Fruit fly (Drosophila melanogaster) whole organism, embryonic: Measurements from ENCODE around the gene ari-1.

ENCODE experiments used
- Antp ChIP-seq: fragments of 200-800 bp; sonication (Bioruptor generic); optimal IDR thresholded peaks from 3 replicates; lab custom pipeline; 2016; ENCODE audit warnings: missing biosample characterization, missing genetic modification characterization
- Asciz ChIP-seq: fragments of 200-800 bp; sonication (Bioruptor generic); optimal IDR thresholded peaks from 2 replicates; lab custom pipeline; 2017; ENCODE audit warnings: missing biosample characterization, mild to moderate bottlenecking, missing genetic modification characterization, missing genetic modification reagents
- CG10147 ChIP-seq: fragments of 200-800 bp; sonication (Bioruptor generic); optimal IDR thresholded peaks from 2 replicates; lab custom pipeline; 2019; ENCODE audit warnings: missing biosample characterization, mild to moderate bottlenecking, missing genetic modification characterization, moderate library complexity
- CG13775 ChIP-seq: fragments of 200-800 bp; sonication (Bioruptor generic); optimal IDR thresholded peaks from 3 replicates; lab custom pipeline; 2017; ENCODE audit warnings: missing biosample characterization, mild to moderate bottlenecking, missing genetic modification characterization
- CG14860 ChIP-seq: fragments of 200-800 bp; sonication (Bioruptor generic); IDR thresholded peaks from 3 replicates; pipeline ENCODE4 v1.3.6; 2022; ENCODE audit warnings: missing biosample characterization, missing genetic modification characterization; ENCODE audit not compliant: partially characterized antibody
- CG15514 ChIP-seq: fragments of 200-800 bp; sonication (Bioruptor generic); optimal IDR thresholded peaks from 3 replicates; lab custom pipeline; 2017; ENCODE audit warnings: missing biosample characterization, missing genetic modification characterization, mild to moderate bottlenecking, moderate library complexity, missing genetic modification reagents
- CG15696 ChIP-seq: fragments of 200-800 bp; sonication (Bioruptor generic); optimal IDR thresholded peaks from 2 replicates; lab custom pipeline; 2019; ENCODE audit warnings: missing biosample characterization, mild to moderate bottlenecking, missing genetic modification characterization, moderate library complexity
- CG17361 ChIP-seq: fragments of 200-800 bp; sonication (Bioruptor generic); IDR thresholded peaks from 3 replicates; pipeline ENCODE4 v1.3.6; 2022; ENCODE audit warnings: missing biosample characterization, missing genetic modification characterization
- CG17385 ChIP-seq: fragments of 200-800 bp; sonication (Bioruptor generic); optimal IDR thresholded peaks from 3 replicates; lab custom pipeline; 2018; ENCODE audit warnings: missing biosample characterization, mild to moderate bottlenecking, missing genetic modification characterization
- CG2678 ChIP-seq: fragments of 200-800 bp; sonication (Bioruptor generic); optimal IDR thresholded peaks from 3 replicates; lab custom pipeline; 2019; ENCODE audit warnings: missing biosample characterization, mild to moderate bottlenecking, missing genetic modification characterization, moderate library complexity
- CG2875 ChIP-seq: fragments of 200-800 bp; sonication (Bioruptor generic); optimal IDR thresholded peaks from 2 replicates; lab custom pipeline; 2017; ENCODE audit warnings: missing biosample characterization, mild to moderate bottlenecking, missing genetic modification characterization, missing genetic modification reagents
- CG31441 ChIP-seq: fragments of 200-800 bp; sonication (Bioruptor generic); IDR thresholded peaks from 2 replicates; pipeline ENCODE4 v1.3.6; 2022; ENCODE audit warnings: missing biosample characterization, missing genetic modification characterization
- CG32532 ChIP-seq: fragments of 200-800 bp; sonication (Bioruptor generic); IDR thresholded peaks from 2 replicates; pipeline ENCODE4 v1.3.6; 2022; ENCODE audit warnings: missing biosample characterization, missing genetic modification characterization
- CG34224 ChIP-seq: fragments of 200-800 bp; sonication (Bioruptor generic); IDR thresholded peaks from 3 replicates; pipeline ENCODE4 v1.3.6; 2022; ENCODE audit warnings: missing biosample characterization, missing genetic modification characterization; ENCODE audit not compliant: partially characterized antibody
- CG4404 ChIP-seq: fragments of 200-800 bp; sonication (Bioruptor generic); IDR thresholded peaks from 2 replicates; pipeline ENCODE4 v1.3.6; 2022; ENCODE audit warnings: missing biosample characterization, missing genetic modification characterization
- CG4424 ChIP-seq: fragments of 200-800 bp; sonication (Bioruptor generic); optimal IDR thresholded peaks from 3 replicates; lab custom pipeline; 2016; ENCODE audit warnings: missing biosample characterization, missing genetic modification characterization
- CG6654 ChIP-seq: fragments of 200-800 bp; sonication (Bioruptor generic); optimal IDR thresholded peaks from 2 replicates; lab custom pipeline; 2017; ENCODE audit warnings: missing biosample characterization, mild to moderate bottlenecking, missing genetic modification characterization
- CG6683 ChIP-seq: fragments of 200-800 bp; sonication (Bioruptor generic); optimal IDR thresholded peaks from 2 replicates; lab custom pipeline; 2017; ENCODE audit warnings: missing biosample characterization, mild to moderate bottlenecking, missing genetic modification characterization, missing genetic modification reagents
- CG6765 ChIP-seq: fragments of 200-800 bp; sonication (Bioruptor generic); optimal IDR thresholded peaks from 3 replicates; lab custom pipeline; 2017; ENCODE audit warnings: missing biosample characterization, mild to moderate bottlenecking, missing genetic modification characterization
- CG6813 ChIP-seq: fragments of 200-800 bp; sonication (Bioruptor generic); optimal IDR thresholded peaks from 2 replicates; lab custom pipeline; 2017; ENCODE audit warnings: missing biosample characterization, missing genetic modification characterization, mild to moderate bottlenecking, moderate library complexity, missing genetic modification reagents
- CG9932 ChIP-seq: fragments of 200-800 bp; sonication (Bioruptor generic); IDR thresholded peaks from 2 replicates; pipeline ENCODE4 v1.3.6; 2022; ENCODE audit warnings: missing biosample characterization, missing genetic modification characterization
- CTCF ChIP-seq: fragments of 200-800 bp; sonication (Bioruptor generic); optimal IDR thresholded peaks from 2 replicates; lab custom pipeline; 2017; ENCODE audit warnings: missing biosample characterization, mild to moderate bottlenecking, missing genetic modification characterization, moderate library complexity
- Camta ChIP-seq: fragments of 200-800 bp; sonication (Bioruptor generic); optimal IDR thresholded peaks from 2 replicates; lab custom pipeline; 2016; ENCODE audit warnings: missing biosample characterization, missing genetic modification characterization
- D ChIP-seq, 2 experiments: fragments of 200-800 bp in 1 of 2; fragments of >200 bp in 1 of 2; sonication (Bioruptor generic) in 1 of 2; optimal IDR thresholded peaks; 2 replicates in 1 of 2; 3 replicates in 1 of 2; lab custom pipeline; 2017; ENCODE audit warnings: mild to moderate bottlenecking in 1 of 2, missing biosample characterization in 1 of 2, missing genetic modification characterization in 1 of 2, missing genetic modification reagents in 1 of 2
- Dp ChIP-seq: fragments of 200-800 bp; sonication (Bioruptor generic); optimal IDR thresholded peaks from 2 replicates; lab custom pipeline; 2018; ENCODE audit warnings: missing biosample characterization, mild to moderate bottlenecking, missing genetic modification characterization, moderate library complexity
- Ets65A ChIP-seq: fragments of 200-800 bp; sonication (Bioruptor generic); peaks from one replicate; lab custom pipeline; 2016; ENCODE audit warnings: missing biosample characterization, missing genetic modification characterization
- HLH4C ChIP-seq: fragments of 200-800 bp; sonication (Bioruptor generic); IDR thresholded peaks from 3 replicates; pipeline ENCODE4 v1.3.6; 2022; ENCODE audit warnings: missing biosample characterization, missing genetic modification characterization; ENCODE audit not compliant: partially characterized antibody
- HLHmδ ChIP-seq: fragments of 200-800 bp; sonication (Bioruptor generic); optimal IDR thresholded peaks from 2 replicates; lab custom pipeline; 2018; ENCODE audit warnings: missing biosample characterization, mild to moderate bottlenecking, missing genetic modification characterization, moderate library complexity
- Hr78 ChIP-seq, 2 experiments: fragments of 200-800 bp in 1 of 2; fragments of >200 bp in 1 of 2; sonication (Bioruptor generic) in 1 of 2; optimal IDR thresholded peaks; 2 replicates each; lab custom pipeline; 2017 to 2019; ENCODE audit warnings: missing biosample characterization in 2 of 2, missing genetic modification characterization in 2 of 2, mild to moderate bottlenecking in 1 of 2, moderate library complexity in 1 of 2
- NfI ChIP-seq: fragments of 200-800 bp; sonication (Bioruptor generic); optimal IDR thresholded peaks from 3 replicates; lab custom pipeline; 2018; ENCODE audit warnings: missing biosample characterization, mild to moderate bottlenecking, missing genetic modification characterization, moderate library complexity
- Sin3A ChIP-seq: fragments of >200 bp; optimal IDR thresholded peaks from 2 replicates; lab custom pipeline; 2018
- Ssrp ChIP-seq: fragments of 200-800 bp; sonication (Bioruptor generic); optimal IDR thresholded peaks from 2 replicates; lab custom pipeline; 2018; ENCODE audit warnings: missing biosample characterization, mild to moderate bottlenecking, missing genetic modification characterization, moderate library complexity
- TFAM ChIP-seq: fragments of 200-800 bp; sonication (Bioruptor generic); optimal IDR thresholded peaks from 2 replicates; lab custom pipeline; 2017; ENCODE audit warnings: missing biosample characterization, missing genetic modification characterization, inconsistent platforms
- ato ChIP-seq: fragments of 200-800 bp; sonication (Bioruptor generic); IDR thresholded peaks from 2 replicates; pipeline ENCODE4 v1.3.6; 2022; ENCODE audit warnings: missing biosample characterization, missing genetic modification characterization; ENCODE audit not compliant: partially characterized antibody
- cad ChIP-seq: fragments of >200 bp; optimal IDR thresholded peaks from 2 replicates; lab custom pipeline; 2017; ENCODE audit warnings: missing biosample characterization, missing genetic modification characterization
- caup ChIP-seq: fragments of 200-800 bp; sonication (Bioruptor generic); optimal IDR thresholded peaks from 3 replicates; lab custom pipeline; 2017; ENCODE audit warnings: missing biosample characterization, mild to moderate bottlenecking, missing genetic modification characterization, moderate library complexity; ENCODE audit not compliant: severe bottlenecking
- gce ChIP-seq: fragments of 200-800 bp; sonication (Bioruptor generic); IDR thresholded peaks from 3 replicates; pipeline ENCODE4 v1.3.6; 2022; ENCODE audit warnings: missing biosample characterization, missing genetic modification characterization
- grau ChIP-seq: fragments of 200-800 bp; optimal IDR thresholded peaks from 3 replicates; lab custom pipeline; 2019; ENCODE audit warnings: missing biosample characterization, mild to moderate bottlenecking, missing genetic modification characterization, moderate library complexity
- gt ChIP-seq: fragments of 200-800 bp; sonication (Bioruptor generic); IDR thresholded peaks from 2 replicates; pipeline ENCODE4 v1.3.6; 2022; ENCODE audit warnings: missing biosample characterization, missing genetic modification characterization
- her ChIP-seq: fragments of 200-800 bp; sonication (Bioruptor generic); optimal IDR thresholded peaks from 2 replicates; lab custom pipeline; 2016; ENCODE audit warnings: missing biosample characterization, missing genetic modification characterization
- kah ChIP-seq: fragments of 200-800 bp; sonication (Bioruptor generic); optimal IDR thresholded peaks from 2 replicates; lab custom pipeline; 2018; ENCODE audit warnings: missing biosample characterization, mild to moderate bottlenecking, missing genetic modification characterization
- kni ChIP-seq: fragments of 200-800 bp; sonication (Bioruptor generic); optimal IDR thresholded peaks from 3 replicates; lab custom pipeline; 2017; ENCODE audit warnings: mild to moderate bottlenecking, missing biosample characterization, missing genetic modification reagents, missing genetic modification characterization
- lilli ChIP-seq: fragments of 200-800 bp; sonication (Bioruptor generic); optimal IDR thresholded peaks from 3 replicates; lab custom pipeline; 2016; ENCODE audit warnings: missing biosample characterization, missing genetic modification characterization
- maf-S ChIP-seq: fragments of 200-800 bp; sonication (Bioruptor generic); optimal IDR thresholded peaks from 2 replicates; lab custom pipeline; 2016; ENCODE audit warnings: missing biosample characterization, missing genetic modification characterization
- mam ChIP-seq: fragments of 200-800 bp; sonication (Bioruptor generic); optimal IDR thresholded peaks from 3 replicates; lab custom pipeline; 2016; ENCODE audit warnings: missing biosample characterization, missing genetic modification characterization
- pb ChIP-seq: fragments of 200-800 bp; sonication (Bioruptor generic); optimal IDR thresholded peaks from 3 replicates; lab custom pipeline; 2016; ENCODE audit warnings: missing biosample characterization, missing genetic modification characterization
- phol ChIP-seq: fragments of 200-800 bp; sonication (Bioruptor generic); optimal IDR thresholded peaks from 3 replicates; lab custom pipeline; 2018; ENCODE audit warnings: missing biosample characterization, mild to moderate bottlenecking, missing genetic modification characterization, moderate library complexity
- shn ChIP-seq: fragments of 200-800 bp; sonication (Bioruptor generic); optimal IDR thresholded peaks from 3 replicates; lab custom pipeline; 2016; ENCODE audit warnings: missing biosample characterization, missing genetic modification characterization
- sisA ChIP-seq: fragments of 200-800 bp; sonication (Bioruptor generic); IDR thresholded peaks from 2 replicates; pipeline ENCODE4 v1.3.6; 2022; ENCODE audit warnings: missing biosample characterization, missing genetic modification characterization
- trem ChIP-seq: fragments of 200-800 bp; optimal IDR thresholded peaks from 3 replicates; lab custom pipeline; 2019; ENCODE audit warnings: missing biosample characterization, mild to moderate bottlenecking, missing genetic modification characterization, moderate library complexity
- zf30C ChIP-seq: fragments of 200-800 bp; sonication (Bioruptor generic); optimal IDR thresholded peaks from 3 replicates; lab custom pipeline; 2018; ENCODE audit warnings: missing biosample characterization, mild to moderate bottlenecking, missing genetic modification characterization

The ari-1 gene

dm6 chrX:18129297-18129696 lies 8.3 kb downstream of the ari-1 start (continued):
- TF ChIP-seq CTCF (peak; percentile 87), kah (GFP tag; lab: Kevin White, UChicago) (no peak), CG34224 (GFP tag; lab: Robert Waterston, UW) (no peak), TFAM (GFP tag; lab: Kevin White, UChicago) (no peak), CG32532 (GFP tag; lab: Robert Waterston, UW) (no peak), gce (GFP tag; lab: Robert Waterston, UW) (no peak), Hr78 (GFP tag; optimal IDR thresholded peaks at IDR 0.05; lab: Kevin White, UChicago) (no peak), CG6765 (GFP tag; lab: Kevin White, UChicago) (no peak), zf30C (GFP tag; lab: Kevin White, UChicago) (peak; percentile 7), kni (GFP tag; lab: Kevin White, UChicago) (no peak), Dp (GFP tag; lab: Kevin White, UChicago) (no peak), HLH4C (GFP tag; lab: Robert Waterston, UW) (peak; percentile 67), shn (no peak), CG31441 (GFP tag; lab: Robert Waterston, UW) (no peak), Asciz (no peak), pb (no peak), gt (GFP tag; lab: Robert Waterston, UW) (no peak), CG14860 (GFP tag; lab: Robert Waterston, UW) (peak; percentile 54; the same call in 1 of the 3 replicates), caup (GFP tag; lab: Kevin White, UChicago) (no peak), CG9932 (GFP tag; lab: Robert Waterston, UW) (no peak), maf-S (GFP tag; lab: Kevin White, UChicago) (no peak), CG6654 (GFP tag; lab: Kevin White, UChicago) (no peak), Antp (no peak), CG4404 (GFP tag; lab: Robert Waterston, UW) (no peak), lilli (GFP tag; lab: Kevin White, UChicago) (no peak), ato (GFP tag; lab: Robert Waterston, UW) (peak; percentile 62; the same call in 1 of the 2 replicates), CG15514 (GFP tag; lab: Kevin White, UChicago) (no peak)
- TF ChIP-seq, all 482 proteins: peak for 13

- TF ChIP-seq CG17385 (GFP tag; lab: Kevin White, UChicago), result no peak
- TF ChIP-seq CG6813 (GFP tag; lab: Kevin White, UChicago), result no peak
- peak; percentile 12 for TF ChIP-seq CG6683
- peak; percentile 62 for TF ChIP-seq CG2678 (tag; lab: Kevin White, UChicago)
- no peak for TF ChIP-seq trem
- TF ChIP-seq her (GFP tag; lab: Kevin White, UChicago), result no peak
- no peak for TF ChIP-seq CG2875 (GFP tag; lab: Kevin White, UChicago)
- no peak for TF ChIP-seq D (optimal IDR thresholded peaks at IDR 0.05; lab: Kevin White, UChicago)
- TF ChIP-seq D (GFP tag; optimal IDR thresholded peaks at IDR 0.05; lab: Kevin White, UChicago), result no peak
- TF ChIP-seq CG4424 (GFP tag; lab: Kevin White, UChicago), result no peak
- no peak for TF ChIP-seq Ssrp (tag; lab: Kevin White, UChicago)
- TF ChIP-seq Ets65A (GFP tag; lab: Kevin White, UChicago), result peak; percentile 90
- no peak for TF ChIP-seq sisA (GFP tag; lab: Robert Waterston, UW)
- TF ChIP-seq grau (tag; lab: Kevin White, UChicago), result peak; percentile 46
- TF ChIP-seq HLHmδ (GFP tag; lab: Kevin White, UChicago), result no peak
- peak; percentile 10 for TF ChIP-seq CG13775 (GFP tag; lab: Kevin White, UChicago)
- TF ChIP-seq NfI, result peak; percentile 13
- no peak for TF ChIP-seq cad (GFP tag; lab: Kevin White, UChicago)
- no peak for TF ChIP-seq Sin3A (lab: Kevin White, UChicago)
- peak; percentile 33 for TF ChIP-seq CG10147
- no peak for TF ChIP-seq Camta
- TF ChIP-seq CG15696 (tag; lab: Kevin White, UChicago), result no peak
- TF ChIP-seq phol, result peak; percentile 31
- TF ChIP-seq CG17361, result 0 out of 3 replicates have a peak, but pooled peaks have one; percentile 14
- peak; percentile 3 for TF ChIP-seq mam (GFP tag; lab: Kevin White, UChicago)
- no peak for TF ChIP-seq shn
Observed at dm6 chrX:18125520-18125919, 12.1 kb downstream of the ari-1 start.
